Fruit fly (Drosophila melanogaster) whole organism, adult: ENCODE results near the gene Spn.

Experiments
- CG14711 ChIP-seq: fragments of 200-800 bp; sonication (Bioruptor generic); optimal IDR thresholded peaks from 2 replicates; lab custom pipeline; 2018; ENCODE audit warnings: missing biosample characterization, mild to moderate bottlenecking, missing genetic modification characterization, moderate library complexity
- CG5204 ChIP-seq: fragments of 200-800 bp; sonication (Bioruptor generic); optimal IDR thresholded peaks from 2 replicates; lab custom pipeline; 2016; ENCODE audit warnings: missing biosample characterization, missing genetic modification characterization

DNA sequence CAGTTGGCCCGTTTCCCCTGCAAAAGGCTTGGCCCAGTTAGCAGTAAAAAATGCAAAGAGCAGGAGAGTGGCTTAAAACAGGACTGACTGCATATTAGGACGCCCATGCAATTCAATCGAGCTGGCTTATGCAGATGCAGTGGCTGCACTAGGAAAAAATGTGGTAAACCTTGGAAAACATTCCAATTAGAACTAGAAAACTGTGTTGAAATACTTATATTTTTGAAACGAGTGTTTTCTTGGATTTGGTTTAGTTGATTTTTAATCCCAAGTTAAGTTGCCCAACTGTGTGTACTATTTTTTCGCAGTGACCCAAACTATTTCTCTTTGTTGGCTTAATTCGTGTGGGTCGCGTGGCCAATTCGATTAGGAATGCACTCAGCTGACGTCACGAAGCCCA, 28.2 kb upstream of the Spn start:
- no peak for TF ChIP-seq CG5204 (GFP tag; lab: Kevin White, UChicago)
- TF ChIP-seq CG14711 (tag; lab: Kevin White, UChicago), result no peak
